Worm (Caenorhabditis elegans) whole organism, midembryonic: ENCODE results near the gene mrps-24.

Source experiments
- cog-1 ChIP-seq: sonication (generic microtip); optimal IDR thresholded peaks from 2 replicates; lab custom pipeline; 2016; ENCODE audit warnings: missing genetic modification characterization, missing compliant biosample characterization
- flt-1 ChIP-seq: fragments of 200-800 bp; sonication (Bioruptor generic); IDR thresholded peaks from 2 replicates; pipeline ENCODE4 v1.3.6; 2022; ENCODE audit warnings: missing genetic modification characterization, missing compliant biosample characterization
- ref-1 ChIP-seq: fragments of 200-800 bp; sonication (Bioruptor generic); conservative IDR thresholded peaks from 2 replicates; pipeline ENCODE4 v1.3.6; 2022; ENCODE audit warnings: missing genetic modification reagents, missing genetic modification characterization, missing compliant biosample characterization
- tab-1 ChIP-seq: fragments of 200-800 bp; sonication (Bioruptor generic); IDR thresholded peaks from 2 replicates; pipeline ENCODE4 v1.3.6; 2022; ENCODE audit warnings: missing genetic modification characterization, missing compliant biosample characterization
- ztf-23 ChIP-seq: fragments of 200-800 bp; sonication (Bioruptor generic); IDR thresholded peaks from 2 replicates; pipeline ENCODE4 v1.3.6; 2022; ENCODE audit warnings: missing genetic modification reagents, missing genetic modification characterization, missing compliant biosample characterization
- ztf-29 ChIP-seq: fragments of 200-800 bp; sonication (Bioruptor generic); IDR thresholded peaks from 2 replicates; pipeline ENCODE4 v1.3.6; 2022; ENCODE audit warnings: missing genetic modification reagents, missing genetic modification characterization, missing compliant biosample characterization

ce11 chrIV:7726325-7726724 lies 16.5 kb downstream of the mrps-24 start, which contains the start of gene C50F7.5:
- TF ChIP-seq ref-1 (GFP tag; lab: Robert Waterston, UW) (no peak), cog-1 (tag; lab: Kevin White, UChicago) (no peak), flt-1 (GFP tag; lab: Robert Waterston, UW) (no peak), ztf-29 (GFP tag; lab: Robert Waterston, UW) (no peak), ztf-23 (GFP tag; lab: Robert Waterston, UW) (no peak), tab-1 (GFP tag; lab: Robert Waterston, UW) (no peak)
